Fruit fly (Drosophila melanogaster) whole organism, embryonic: ENCODE results near the gene gdl.

Experiments
- Atf-2 ChIP-seq: fragments of 200-800 bp; sonication (Bioruptor generic); optimal IDR thresholded peaks from 2 replicates; lab custom pipeline; 2016; ENCODE audit warnings: missing biosample characterization, missing genetic modification characterization
- B-H2 ChIP-seq: fragments of 200-800 bp; sonication (Bioruptor generic); optimal IDR thresholded peaks from 2 replicates; lab custom pipeline; 2018; ENCODE audit warnings: missing biosample characterization, mild to moderate bottlenecking, missing genetic modification characterization
- CG11696 ChIP-seq: fragments of 200-800 bp; sonication (Bioruptor generic); IDR thresholded peaks from 2 replicates; pipeline ENCODE4 v1.3.6; 2022; ENCODE audit warnings: missing biosample characterization, missing genetic modification characterization
- CG12219 ChIP-seq: fragments of 200-800 bp; sonication (Bioruptor generic); optimal IDR thresholded peaks from 3 replicates; lab custom pipeline; 2018; ENCODE audit warnings: missing biosample characterization, mild to moderate bottlenecking, missing genetic modification characterization
- CG13894 ChIP-seq: fragments of 200-800 bp; sonication (Bioruptor generic); optimal IDR thresholded peaks from 3 replicates; lab custom pipeline; 2018; ENCODE audit warnings: missing biosample characterization, mild to moderate bottlenecking, missing genetic modification characterization, moderate library complexity
- CG30403 ChIP-seq: fragments of 200-800 bp; sonication (Bioruptor generic); optimal IDR thresholded peaks from 3 replicates; lab custom pipeline; 2016; ENCODE audit warnings: missing biosample characterization, missing genetic modification characterization
- CG3163 ChIP-seq: fragments of 200-800 bp; sonication (Bioruptor generic); optimal IDR thresholded peaks from 3 replicates; lab custom pipeline; 2016; ENCODE audit warnings: missing biosample characterization, missing genetic modification characterization
- CG4282 ChIP-seq: fragments of 200-800 bp; sonication (Bioruptor generic); optimal IDR thresholded peaks from 2 replicates; lab custom pipeline; 2016; ENCODE audit warnings: missing biosample characterization, missing genetic modification characterization
- CG4707 ChIP-seq: fragments of 200-800 bp; sonication (Bioruptor generic); optimal IDR thresholded peaks from 2 replicates; lab custom pipeline; 2018; ENCODE audit warnings: missing biosample characterization, mild to moderate bottlenecking, missing genetic modification characterization, moderate library complexity
- CG5180 ChIP-seq: fragments of 200-800 bp; sonication (Bioruptor generic); optimal IDR thresholded peaks from 3 replicates; lab custom pipeline; 2017; ENCODE audit warnings: missing biosample characterization, missing genetic modification characterization, mild to moderate bottlenecking, moderate library complexity, missing genetic modification reagents
- CG6175 ChIP-seq: fragments of 200-800 bp; sonication (Bioruptor generic); IDR thresholded peaks from 3 replicates; pipeline ENCODE4 v1.3.6; 2022; ENCODE audit warnings: missing biosample characterization, missing genetic modification characterization
- CG7271 ChIP-seq: fragments of 200-800 bp; sonication (Bioruptor generic); optimal IDR thresholded peaks from 2 replicates; lab custom pipeline; 2018; ENCODE audit warnings: missing biosample characterization, mild to moderate bottlenecking, missing genetic modification characterization, moderate library complexity
- D19A ChIP-seq: fragments of 200-800 bp; optimal IDR thresholded peaks from 3 replicates; lab custom pipeline; 2019; ENCODE audit warnings: missing biosample characterization, mild to moderate bottlenecking, missing genetic modification characterization, moderate library complexity
- Dad ChIP-seq: fragments of 200-800 bp; sonication (Bioruptor generic); optimal IDR thresholded peaks from 3 replicates; lab custom pipeline; 2016; ENCODE audit warnings: missing biosample characterization, missing genetic modification characterization
- Drgx ChIP-seq: fragments of 200-800 bp; sonication (Bioruptor generic); IDR thresholded peaks from 2 replicates; pipeline ENCODE4 v1.3.6; 2022; ENCODE audit warnings: missing biosample characterization, missing genetic modification characterization
- Ets97D ChIP-seq: fragments of 200-800 bp; sonication (Bioruptor generic); optimal IDR thresholded peaks from 3 replicates; lab custom pipeline; 2016; ENCODE audit warnings: missing biosample characterization, missing genetic modification characterization
- Gsc ChIP-seq: fragments of 200-800 bp; sonication (Bioruptor generic); IDR thresholded peaks from 2 replicates; pipeline ENCODE4 v1.3.6; 2022; ENCODE audit warnings: missing biosample characterization, missing genetic modification characterization
- MTF-1 ChIP-seq: fragments of 200-800 bp; sonication (Bioruptor generic); optimal IDR thresholded peaks from 2 replicates; lab custom pipeline; 2018; ENCODE audit warnings: missing biosample characterization, mild to moderate bottlenecking, missing genetic modification characterization, borderline replicate concordance
- Max ChIP-seq: fragments of 200-800 bp; sonication (Bioruptor generic); optimal IDR thresholded peaks from 2 replicates; lab custom pipeline; 2016; ENCODE audit warnings: missing biosample characterization, mild to moderate bottlenecking, missing genetic modification characterization
- Mrtf ChIP-seq: fragments of 200-800 bp; sonication (Bioruptor generic); IDR thresholded peaks from 3 replicates; pipeline ENCODE4 v1.3.6; 2022; ENCODE audit warnings: missing biosample characterization, missing genetic modification characterization
- Nf-YB ChIP-seq: fragments of 200-800 bp; sonication (Bioruptor generic); optimal IDR thresholded peaks from 3 replicates; lab custom pipeline; 2019; ENCODE audit warnings: missing biosample characterization, mild to moderate bottlenecking, missing genetic modification characterization, moderate library complexity
- Nf-YC ChIP-seq: fragments of 200-800 bp; optimal IDR thresholded peaks from 3 replicates; lab custom pipeline; 2019; ENCODE audit warnings: missing biosample characterization, mild to moderate bottlenecking, missing genetic modification characterization, moderate library complexity
- Oli ChIP-seq: fragments of 200-800 bp; sonication (Bioruptor generic); optimal IDR thresholded peaks from 2 replicates; lab custom pipeline; 2018; ENCODE audit warnings: missing biosample characterization, mild to moderate bottlenecking, missing genetic modification characterization, moderate library complexity
- Sox100B ChIP-seq: fragments of 200-800 bp; sonication (Bioruptor generic); optimal IDR thresholded peaks from 3 replicates; lab custom pipeline; 2018; ENCODE audit warnings: missing biosample characterization, mild to moderate bottlenecking, missing genetic modification characterization
- Trl ChIP-seq, 3 experiments: fragments of >200 bp in 2 of 3; fragments of 200-800 bp in 1 of 3; sonication (Bioruptor generic) in 1 of 3; optimal IDR thresholded peaks; 2 replicates in 1 of 3; 3 replicates in 2 of 3; lab custom pipeline; 2016 to 2017; ENCODE audit warnings: missing biosample characterization in 1 of 3, missing genetic modification characterization in 1 of 3
- abd-A ChIP-seq: fragments of 200-800 bp; sonication (Bioruptor generic); optimal IDR thresholded peaks from 3 replicates; lab custom pipeline; 2019; ENCODE audit warnings: missing biosample characterization, mild to moderate bottlenecking, missing genetic modification characterization, moderate library complexity
- bab2 ChIP-seq: fragments of 200-800 bp; sonication (Bioruptor generic); optimal IDR thresholded peaks from 2 replicates; lab custom pipeline; 2016; ENCODE audit warnings: missing biosample characterization, missing genetic modification characterization
- btn ChIP-seq: fragments of 200-800 bp; sonication (Bioruptor generic); optimal IDR thresholded peaks from 2 replicates; lab custom pipeline; 2016; ENCODE audit warnings: missing biosample characterization, missing genetic modification characterization
- cad ChIP-seq: fragments of >200 bp; optimal IDR thresholded peaks from 2 replicates; lab custom pipeline; 2017; ENCODE audit warnings: missing biosample characterization, missing genetic modification characterization
- caup ChIP-seq: fragments of 200-800 bp; sonication (Bioruptor generic); optimal IDR thresholded peaks from 3 replicates; lab custom pipeline; 2017; ENCODE audit warnings: missing biosample characterization, mild to moderate bottlenecking, missing genetic modification characterization, moderate library complexity; ENCODE audit not compliant: severe bottlenecking
- cg ChIP-seq: fragments of 200-800 bp; sonication (Bioruptor generic); optimal IDR thresholded peaks from 3 replicates; lab custom pipeline; 2019; ENCODE audit warnings: missing biosample characterization, mild to moderate bottlenecking, missing genetic modification characterization, moderate library complexity
- gsb ChIP-seq: fragments of 200-800 bp; sonication (Bioruptor generic); IDR thresholded peaks from 2 replicates; pipeline ENCODE4 v1.3.6; 2022; ENCODE audit warnings: missing biosample characterization, missing genetic modification characterization
- kah ChIP-seq: fragments of 200-800 bp; sonication (Bioruptor generic); optimal IDR thresholded peaks from 2 replicates; lab custom pipeline; 2018; ENCODE audit warnings: missing biosample characterization, mild to moderate bottlenecking, missing genetic modification characterization
- kni ChIP-seq: fragments of 200-800 bp; sonication (Bioruptor generic); optimal IDR thresholded peaks from 3 replicates; lab custom pipeline; 2017; ENCODE audit warnings: mild to moderate bottlenecking, missing biosample characterization, missing genetic modification reagents, missing genetic modification characterization
- nerfin-1 ChIP-seq: fragments of 200-800 bp; sonication (Bioruptor generic); optimal IDR thresholded peaks from 3 replicates; lab custom pipeline; 2019; ENCODE audit warnings: missing biosample characterization, mild to moderate bottlenecking, missing genetic modification characterization, moderate library complexity
- nom ChIP-seq: fragments of 200-800 bp; sonication (Bioruptor generic); optimal IDR thresholded peaks from 2 replicates; lab custom pipeline; 2017; ENCODE audit warnings: missing biosample characterization, missing genetic modification characterization, mild to moderate bottlenecking, moderate library complexity, missing genetic modification reagents
- otp ChIP-seq: fragments of 200-800 bp; sonication (Bioruptor generic); IDR thresholded peaks from 3 replicates; pipeline ENCODE4, ENCODE4 v1.3.6; 2022; ENCODE audit warnings: missing biosample characterization, missing genetic modification characterization
- pros ChIP-seq: fragments of 200-800 bp; sonication (Bioruptor generic); optimal IDR thresholded peaks from 3 replicates; lab custom pipeline; 2019; ENCODE audit warnings: missing biosample characterization, mild to moderate bottlenecking, missing genetic modification characterization, moderate library complexity
- salm ChIP-seq: fragments of 200-800 bp; sonication (Bioruptor generic); optimal IDR thresholded peaks from 2 replicates; lab custom pipeline; 2018; ENCODE audit warnings: missing biosample characterization, mild to moderate bottlenecking, missing genetic modification characterization
- scrt ChIP-seq: fragments of 200-800 bp; sonication (Bioruptor generic); optimal IDR thresholded peaks from 2 replicates; lab custom pipeline; 2018; ENCODE audit warnings: missing biosample characterization, mild to moderate bottlenecking, missing genetic modification characterization, moderate library complexity
- sens ChIP-seq: fragments of 200-800 bp; sonication (Bioruptor generic); peaks from one replicate; lab custom pipeline; 2016; ENCODE audit warnings: missing biosample characterization, missing genetic modification characterization
- seq ChIP-seq: fragments of 200-800 bp; sonication (Bioruptor generic); IDR thresholded peaks from 2 replicates; pipeline ENCODE4 v1.3.6; 2022; ENCODE audit warnings: missing biosample characterization, missing genetic modification characterization
- sima ChIP-seq: fragments of 200-800 bp; sonication (Bioruptor generic); optimal IDR thresholded peaks from 2 replicates; lab custom pipeline; 2016; ENCODE audit warnings: missing biosample characterization, missing genetic modification characterization
- slp2 ChIP-seq: fragments of 200-800 bp; sonication (Bioruptor generic); optimal IDR thresholded peaks from 2 replicates; lab custom pipeline; 2016; ENCODE audit warnings: missing biosample characterization, missing genetic modification characterization
- sqz ChIP-seq: fragments of 200-800 bp; sonication (Bioruptor generic); optimal IDR thresholded peaks from 3 replicates; lab custom pipeline; 2018; ENCODE audit warnings: missing biosample characterization, mild to moderate bottlenecking, missing genetic modification characterization
- zfh1 ChIP-seq: fragments of 200-800 bp; sonication (Bioruptor generic); IDR thresholded peaks from 3 replicates; pipeline ENCODE4 v1.3.6; 2022; ENCODE audit warnings: missing biosample characterization, missing genetic modification characterization

Gene gdl

dm6 chr3L:15535228-15535598 is 26.0 kb downstream of the gdl start, which contains the start of gene CrebA (continued):
- TF ChIP-seq CG11696 (GFP tag; lab: Robert Waterston, UW): no peak

- TF ChIP-seq zfh1 (GFP tag; lab: Robert Waterston, UW): 0 out of 3 replicates have a peak, but pooled peaks have one; percentile 16
- TF ChIP-seq Nf-YC: peak; percentile 42
- no peak for TF ChIP-seq otp
- TF ChIP-seq CG3163 (GFP tag; lab: Kevin White, UChicago): peak; percentile 75
- TF ChIP-seq Trl (optimal IDR thresholded peaks at IDR 0.05; lab: Kevin White, UChicago): peak; percentile 53 to 57
- no peak for TF ChIP-seq Trl (GFP tag; optimal IDR thresholded peaks at IDR 0.05; lab: Kevin White, UChicago)
- TF ChIP-seq salm (tag; lab: Kevin White, UChicago): no peak
- no peak for TF ChIP-seq CG4282 (GFP tag; lab: Kevin White, UChicago)
- peak; percentile 70 for TF ChIP-seq kni (GFP tag; lab: Kevin White, UChicago)
- TF ChIP-seq gsb: no peak
- TF ChIP-seq Gsc (GFP tag; lab: Robert Waterston, UW): no peak
- TF ChIP-seq Ets97D (GFP tag; lab: Kevin White, UChicago): no peak
- peak; percentile 38 for TF ChIP-seq sens
- peak; percentile 54 for TF ChIP-seq CG5180 (GFP tag; lab: Kevin White, UChicago)
- no peak for TF ChIP-seq CG7271
- TF ChIP-seq nerfin-1 (tag; lab: Kevin White, UChicago): peak; percentile 53
- no peak for TF ChIP-seq seq
- TF ChIP-seq CG4707 (GFP tag; lab: Kevin White, UChicago): no peak
- peak; percentile 56 for TF ChIP-seq sqz (GFP tag; lab: Kevin White, UChicago)
- peak; percentile 56 for TF ChIP-seq abd-A (tag; lab: Kevin White, UChicago)
- peak; percentile 83 for TF ChIP-seq kah (GFP tag; lab: Kevin White, UChicago)
- TF ChIP-seq btn (GFP tag; lab: Kevin White, UChicago): no peak
- TF ChIP-seq Atf-2: no peak
- TF ChIP-seq Sox100B (GFP tag; lab: Kevin White, UChicago): no peak
- TF ChIP-seq cad (GFP tag; lab: Kevin White, UChicago): no peak
- no peak for TF ChIP-seq CG6175 (GFP tag; lab: Robert Waterston, UW)
- no peak for TF ChIP-seq MTF-1 (GFP tag; lab: Kevin White, UChicago)
- TF ChIP-seq Oli: no peak
- TF ChIP-seq Mrtf (GFP tag; lab: Robert Waterston, UW): no peak
- TF ChIP-seq slp2 (GFP tag; lab: Kevin White, UChicago): no peak
- TF ChIP-seq cg (GFP tag; lab: Kevin White, UChicago): peak; percentile 86
- TF ChIP-seq D19A (tag; lab: Kevin White, UChicago): no peak
- peak; percentile 95 for TF ChIP-seq scrt (GFP tag; lab: Kevin White, UChicago)
- TF ChIP-seq Drgx (GFP tag; lab: Robert Waterston, UW): no peak
- peak; percentile 5 for TF ChIP-seq CG13894 (tag; lab: Kevin White, UChicago)
- peak; percentile 52 for TF ChIP-seq nom (GFP tag; lab: Kevin White, UChicago)
- no peak for TF ChIP-seq Dad (GFP tag; lab: Kevin White, UChicago)
- no peak for TF ChIP-seq CG30403 (GFP tag; lab: Kevin White, UChicago)
- TF ChIP-seq B-H2 (GFP tag; lab: Kevin White, UChicago): no peak
- TF ChIP-seq Max (GFP tag; lab: Kevin White, UChicago): no peak
- TF ChIP-seq bab2 (GFP tag; lab: Kevin White, UChicago): no peak
- no peak for TF ChIP-seq sima
- peak; percentile 47 for TF ChIP-seq Nf-YB (GFP tag; lab: Kevin White, UChicago)
- no peak for TF ChIP-seq pros (GFP tag; lab: Kevin White, UChicago)
- TF ChIP-seq caup (GFP tag; lab: Kevin White, UChicago): no peak
- TF ChIP-seq CG12219 (GFP tag; lab: Kevin White, UChicago): no peak
Observed at dm6 chr3L:15535800-15536225, 26.6 kb downstream of the gdl start.
